Worm (Caenorhabditis elegans) whole organism, young adult: ENCODE results near the gene idpp-15.

Experiments used
- F39B2.1 ChIP-seq: fragments of 200-800 bp; sonication (Bioruptor generic); IDR thresholded peaks from 2 replicates; pipeline ENCODE4 v1.3.6; 2022; ENCODE audit warnings: missing genetic modification reagents, missing genetic modification characterization, missing compliant biosample characterization
- F57A8.1 ChIP-seq: fragments of 200-800 bp; sonication (Bioruptor generic); optimal IDR thresholded peaks from 2 replicates; lab custom pipeline; 2018; ENCODE audit warnings: mild to moderate bottlenecking, missing genetic modification characterization, moderate library complexity, missing compliant biosample characterization
- K11D2.4 ChIP-seq: fragments of 200-800 bp; sonication (Bioruptor generic); IDR thresholded peaks from 2 replicates; pipeline ENCODE4 v1.3.6; 2022; ENCODE audit warnings: missing genetic modification reagents, missing genetic modification characterization, missing compliant biosample characterization
- Y95B8A.8 ChIP-seq: fragments of 200-800 bp; sonication (Bioruptor generic); IDR thresholded peaks from 2 replicates; pipeline ENCODE4 v1.3.6; 2022; ENCODE audit warnings: missing genetic modification reagents, missing genetic modification characterization, missing compliant biosample characterization
- ceh-100 ChIP-seq: fragments of 200-800 bp; sonication (Bioruptor generic); IDR thresholded peaks from 2 replicates; pipeline ENCODE4 v1.3.6; 2022; ENCODE audit warnings: missing genetic modification reagents, missing genetic modification characterization, missing compliant biosample characterization
- efl-1 ChIP-seq: fragments of 150-350 bp; optimal IDR thresholded peaks from 2 replicates; lab custom pipeline; 2014; ENCODE audit warnings: missing biosample characterization, missing genetic modification reagents, missing genetic modification characterization
- sptf-2 ChIP-seq: fragments of 200-800 bp; sonication (Bioruptor generic); optimal IDR thresholded peaks from 2 replicates; lab custom pipeline; 2018; ENCODE audit warnings: mild to moderate bottlenecking, missing genetic modification characterization, missing compliant biosample characterization
- unc-130 ChIP-seq: sonication (generic microtip); optimal IDR thresholded peaks from 2 replicates; lab custom pipeline; 2016; ENCODE audit warnings: missing genetic modification reagents, missing genetic modification characterization, missing compliant biosample characterization
- unc-62 ChIP-seq: fragments of 150-350 bp; optimal IDR thresholded peaks from 2 replicates; lab custom pipeline; 2014; ENCODE audit warnings: missing biosample characterization, missing genetic modification reagents, missing genetic modification characterization

- TF ChIP-seq Y95B8A.8 (GFP tag; lab: Robert Waterston, UW): no peak
- no peak for TF ChIP-seq ceh-100 (GFP tag; lab: Robert Waterston, UW)
- no peak for TF ChIP-seq efl-1
- no peak for TF ChIP-seq unc-62 (GFP tag; lab: Kevin White, UChicago)
- TF ChIP-seq sptf-2 (GFP tag; lab: Kevin White, UChicago): no peak
- TF ChIP-seq K11D2.4: no peak
- no peak for TF ChIP-seq unc-130 (GFP tag; lab: Kevin White, UChicago)
- no peak for TF ChIP-seq F39B2.1
- TF ChIP-seq F57A8.1 (GFP tag; lab: Kevin White, UChicago): no peak
Observed at ce11 chrIII:8573869-8574268, 49.0 kb downstream of the idpp-15 start.
